Worm (Caenorhabditis elegans) whole organism, L2 larva: ENCODE results near the gene B0228.6.

Source experiments
- C34F6.9 ChIP-seq: fragments of 150-350 bp; optimal IDR thresholded peaks from 2 replicates; lab custom pipeline; 2014; ENCODE audit warnings: missing biosample characterization, missing genetic modification characterization
- R02D3.7 ChIP-seq: fragments of 150-350 bp; optimal IDR thresholded peaks from 2 replicates; lab custom pipeline; 2014; ENCODE audit warnings: missing biosample characterization, missing genetic modification characterization
- Y55F3AM.14 ChIP-seq: fragments of 200-800 bp; sonication (Bioruptor generic); optimal IDR thresholded peaks from 2 replicates; lab custom pipeline; 2018; ENCODE audit warnings: mild to moderate bottlenecking, missing genetic modification characterization, missing compliant biosample characterization
- alr-1 ChIP-seq: fragments of 150-350 bp; optimal IDR thresholded peaks from 2 replicates; lab custom pipeline; 2014; ENCODE audit warnings: missing biosample characterization, missing genetic modification characterization
- blmp-1 ChIP-seq: sonication (generic microtip); optimal IDR thresholded peaks from 2 replicates; lab custom pipeline; 2017; ENCODE audit warnings: missing genetic modification characterization, mild to moderate bottlenecking, missing compliant biosample characterization, antibody characterized with exemption, moderate library complexity; ENCODE audit not compliant: insufficient read depth
- ceh-16 ChIP-seq: fragments of 150-350 bp; optimal IDR thresholded peaks from 2 replicates; lab custom pipeline; 2014; ENCODE audit warnings: missing biosample characterization, missing genetic modification characterization
- ceh-82 ChIP-seq: fragments of 150-350 bp; optimal IDR thresholded peaks from 2 replicates; lab custom pipeline; 2014; ENCODE audit warnings: missing biosample characterization, missing genetic modification characterization
- dmd-4 ChIP-seq: sonication (generic microtip); optimal IDR thresholded peaks from 2 replicates; lab custom pipeline; 2017; ENCODE audit warnings: missing biosample characterization, missing genetic modification characterization
- egl-27 ChIP-seq: sonication (generic microtip); optimal IDR thresholded peaks from 3 replicates; lab custom pipeline; 2017; ENCODE audit warnings: missing biosample characterization, missing genetic modification reagents, missing genetic modification characterization
- elt-1 ChIP-seq: fragments of 150-350 bp; optimal IDR thresholded peaks from 2 replicates; lab custom pipeline; 2014; ENCODE audit warnings: missing biosample characterization, missing genetic modification characterization
- fos-1 ChIP-seq: fragments of 150-350 bp; optimal IDR thresholded peaks from 2 replicates; lab custom pipeline; 2014; ENCODE audit warnings: missing biosample characterization, missing genetic modification characterization
- gmeb-1 ChIP-seq: fragments of 150-350 bp; optimal IDR thresholded peaks from 2 replicates; lab custom pipeline; 2014; ENCODE audit warnings: missing biosample characterization, missing genetic modification characterization
- lin-11 ChIP-seq: fragments of 150-350 bp; sonication (generic microtip); optimal IDR thresholded peaks from 2 replicates; lab custom pipeline; 2014; ENCODE audit warnings: missing biosample characterization, missing genetic modification characterization, inconsistent platforms, mixed read lengths
- lsy-2 ChIP-seq, 2 experiments: fragments of 150-350 bp in 1 of 2; sonication (generic microtip) in 1 of 2; optimal IDR thresholded peaks; 2 replicates each; lab custom pipeline; 2014 to 2017; ENCODE audit warnings: missing biosample characterization in 2 of 2, missing genetic modification characterization in 2 of 2
- mab-5 ChIP-seq: fragments of 150-350 bp; optimal IDR thresholded peaks from 2 replicates; lab custom pipeline; 2014; ENCODE audit warnings: missing biosample characterization, missing genetic modification characterization
- mbf-1 ChIP-seq: sonication (generic microtip); optimal IDR thresholded peaks from 2 replicates; lab custom pipeline; 2017; ENCODE audit warnings: missing biosample characterization, missing genetic modification characterization
- nhr-10 ChIP-seq: sonication (generic microtip); optimal IDR thresholded peaks from 2 replicates; lab custom pipeline; 2017; ENCODE audit warnings: missing biosample characterization, missing genetic modification characterization
- nhr-11 ChIP-seq: fragments of 150-350 bp; optimal IDR thresholded peaks from 2 replicates; lab custom pipeline; 2014; ENCODE audit warnings: missing biosample characterization, missing genetic modification characterization
- nhr-12 ChIP-seq: fragments of 150-350 bp; optimal IDR thresholded peaks from 2 replicates; lab custom pipeline; 2014; ENCODE audit warnings: missing biosample characterization, missing genetic modification characterization
- nhr-21 ChIP-seq: fragments of 150-350 bp; optimal IDR thresholded peaks from 2 replicates; lab custom pipeline; 2014; ENCODE audit warnings: missing biosample characterization, missing genetic modification characterization
- nhr-23 ChIP-seq: fragments of 150-350 bp; optimal IDR thresholded peaks from 2 replicates; lab custom pipeline; 2014; ENCODE audit warnings: missing biosample characterization, missing genetic modification reagents, missing genetic modification characterization
- nhr-25 ChIP-seq: fragments of 150-350 bp; sonication (generic microtip); optimal IDR thresholded peaks from 3 replicates; lab custom pipeline; 2014; ENCODE audit warnings: missing biosample characterization, missing genetic modification characterization
- nhr-6 ChIP-seq: fragments of 150-350 bp; optimal IDR thresholded peaks from 2 replicates; lab custom pipeline; 2014; ENCODE audit warnings: missing biosample characterization, missing genetic modification characterization
- peb-1 ChIP-seq: fragments of 150-350 bp; optimal IDR thresholded peaks from 2 replicates; lab custom pipeline; 2014; ENCODE audit warnings: missing biosample characterization, missing genetic modification characterization
- sem-4 ChIP-seq: fragments of 150-350 bp; optimal IDR thresholded peaks from 2 replicates; lab custom pipeline; 2014; ENCODE audit warnings: missing biosample characterization, missing genetic modification reagents, missing genetic modification characterization
- sma-3 ChIP-seq: sonication (generic microtip); optimal IDR thresholded peaks from 2 replicates; lab custom pipeline; 2016; ENCODE audit warnings: missing genetic modification reagents, missing genetic modification characterization, missing compliant biosample characterization
- sma-9 ChIP-seq, 2 experiments: fragments of 150-350 bp in 1 of 2; sonication (generic microtip) in 1 of 2; optimal IDR thresholded peaks; 2 replicates each; lab custom pipeline; 2014 to 2016; ENCODE audit warnings: missing genetic modification characterization in 2 of 2, mild to moderate bottlenecking in 1 of 2, missing biosample characterization in 1 of 2, missing compliant biosample characterization in 1 of 2, missing genetic modification reagents in 1 of 2, moderate library complexity in 1 of 2
- snpc-4 ChIP-seq: fragments of 150-350 bp; optimal IDR thresholded peaks from 2 replicates; lab custom pipeline; 2014; ENCODE audit warnings: missing biosample characterization, missing genetic modification characterization
- unc-39 ChIP-seq: fragments of 150-350 bp; optimal IDR thresholded peaks from 2 replicates; lab custom pipeline; 2014; ENCODE audit warnings: missing biosample characterization, missing genetic modification characterization
- unc-55 ChIP-seq: fragments of 150-350 bp; sonication (generic microtip); optimal IDR thresholded peaks from 3 replicates; lab custom pipeline; 2014; ENCODE audit warnings: missing biosample characterization, missing genetic modification reagents, missing genetic modification characterization
- unc-62 ChIP-seq: fragments of 150-350 bp; optimal IDR thresholded peaks from 2 replicates; lab custom pipeline; 2014; ENCODE audit warnings: missing biosample characterization, missing genetic modification reagents, missing genetic modification characterization
- zag-1 ChIP-seq: fragments of 150-350 bp; optimal IDR thresholded peaks from 2 replicates; lab custom pipeline; 2014; ENCODE audit warnings: missing biosample characterization, missing genetic modification characterization
- ztf-1 ChIP-seq: fragments of 200-800 bp; sonication (Bioruptor generic); conservative IDR thresholded peaks from 2 replicates; pipeline ENCODE4 v1.3.6; 2022; ENCODE audit warnings: missing genetic modification characterization, missing compliant biosample characterization
- ztf-11 ChIP-seq: sonication (generic microtip); optimal IDR thresholded peaks from 2 replicates; lab custom pipeline; 2017; ENCODE audit warnings: missing biosample characterization, missing genetic modification characterization
- ztf-4 ChIP-seq: fragments of 150-350 bp; optimal IDR thresholded peaks from 2 replicates; lab custom pipeline; 2014; ENCODE audit warnings: missing biosample characterization, missing genetic modification characterization

Gene B0228.6

DNA sequence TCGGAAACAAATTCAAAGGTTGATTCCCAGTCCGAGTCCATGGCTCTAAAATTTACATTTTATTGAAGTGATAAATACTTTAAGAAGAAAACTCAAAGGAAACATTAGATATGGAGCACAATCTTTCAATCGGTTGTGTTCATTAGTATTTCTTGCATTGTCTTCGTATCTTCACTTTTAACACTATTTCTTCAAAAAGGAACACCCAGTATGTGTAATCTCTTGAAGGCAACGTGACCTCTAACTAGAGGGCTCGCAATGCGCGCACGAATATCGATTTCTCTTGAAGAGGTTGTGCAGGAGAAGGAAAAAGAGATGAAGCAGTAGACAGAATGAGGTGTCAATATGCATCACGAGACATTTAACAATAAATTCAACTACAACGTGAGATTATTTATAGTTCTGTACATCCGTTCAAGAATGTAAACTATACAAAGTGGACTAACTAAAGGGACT lies at the start of gene B0228.6, which contains the start of gene B0228.1:
Gene B0228.6 (minus strand): TSS at position 51 of the 456 bp plus-strand sequence.
Gene B0228.1 (plus strand): TSS at position 228 of the 456 bp plus-strand sequence.
- peak in 1 of 2 experiments; percentile 38 for TF ChIP-seq lsy-2 (tag; optimal IDR thresholded peaks at IDR 0.05; lab: Kevin White, UChicago)
- peak; percentile 76 for TF ChIP-seq C34F6.9 (tag; lab: Kevin White, UChicago)
- TF ChIP-seq blmp-1 (tag; lab: Kevin White, UChicago) = no peak

DNA sequence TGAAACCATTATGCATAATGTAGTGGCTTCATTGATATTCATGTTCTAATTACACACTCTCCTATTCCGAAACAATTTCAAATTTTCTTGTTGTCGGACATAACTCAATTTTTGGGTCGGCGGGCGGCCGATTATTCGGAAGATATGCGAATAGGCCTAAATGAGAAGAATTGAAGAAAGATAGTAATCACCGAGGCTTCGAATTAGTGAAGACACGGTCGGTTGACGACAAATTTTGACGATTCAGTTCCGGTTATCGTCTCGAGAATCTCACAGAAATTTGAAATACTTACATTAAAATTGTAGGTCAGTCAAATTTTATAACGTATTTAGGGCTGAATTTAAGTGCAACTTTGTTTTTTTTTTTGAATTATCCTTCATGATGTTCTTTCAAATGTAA lies 48.2 kb upstream of the B0228.6 start:
- TF ChIP-seq nhr-10 (tag; lab: Kevin White, UChicago) (no peak), ceh-16 (tag; lab: Kevin White, UChicago) (peak; percentile 85), elt-1 (tag; lab: Kevin White, UChicago) (peak; percentile 17), sma-3 (GFP tag; lab: Kevin White, UChicago) (no peak), nhr-25 (tag; lab: Kevin White, UChicago) (peak; percentile 8)

DNA sequence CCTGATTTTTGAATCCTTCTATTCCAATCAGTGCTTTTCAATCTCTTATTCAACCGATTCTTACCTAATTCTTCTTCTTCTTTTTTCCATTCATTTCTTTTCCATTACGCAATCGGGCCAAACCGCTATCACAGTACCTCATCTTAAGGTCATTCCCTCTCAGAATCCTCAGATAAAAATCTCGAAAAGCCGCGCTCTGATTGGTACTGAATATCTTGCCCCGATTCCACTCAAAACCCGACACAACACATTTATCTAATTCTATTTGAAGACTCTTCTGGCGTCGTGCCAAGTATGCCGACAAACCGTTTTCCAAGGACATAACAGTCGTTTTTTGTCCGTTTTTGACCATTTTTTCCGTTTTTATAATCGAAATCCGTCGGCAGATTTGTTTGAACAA lies 46.9 kb upstream of the B0228.6 start:
- no peak for TF ChIP-seq blmp-1 (tag; lab: Kevin White, UChicago)
- TF ChIP-seq elt-1 (tag; lab: Kevin White, UChicago) = peak; percentile 82
- TF ChIP-seq Y55F3AM.14 = no peak
- no peak for TF ChIP-seq nhr-11 (tag; lab: Kevin White, UChicago)
- TF ChIP-seq gmeb-1 (tag; lab: Kevin White, UChicago) = no peak
- TF ChIP-seq fos-1 = no peak
- TF ChIP-seq sma-9 (GFP tag; optimal IDR thresholded peaks at IDR 0.05; lab: Kevin White, UChicago) = peak; percentile 51
- no peak for TF ChIP-seq sma-9 (tag; optimal IDR thresholded peaks at IDR 0.05; lab: Kevin White, UChicago)
- peak; percentile 3 for TF ChIP-seq egl-27 (tag; lab: Kevin White, UChicago)
- TF ChIP-seq mab-5 (tag; lab: Kevin White, UChicago) = no peak
- no peak for TF ChIP-seq ztf-4 (tag; lab: Kevin White, UChicago)
- no peak for TF ChIP-seq unc-55 (GFP tag; lab: Kevin White, UChicago)
- no peak for TF ChIP-seq sma-3 (GFP tag; lab: Kevin White, UChicago)
- no peak for TF ChIP-seq ztf-11 (tag; lab: Kevin White, UChicago)
- TF ChIP-seq ceh-16 (tag; lab: Kevin White, UChicago) = peak; percentile 98
- no peak for TF ChIP-seq nhr-6 (tag; lab: Kevin White, UChicago)
- TF ChIP-seq sem-4 = no peak
- no peak for TF ChIP-seq dmd-4 (tag; lab: Kevin White, UChicago)
- no peak for TF ChIP-seq nhr-21 (tag; lab: Kevin White, UChicago)
- TF ChIP-seq peb-1 (tag; lab: Kevin White, UChicago) = no peak
- TF ChIP-seq lin-11 = no peak
- TF ChIP-seq snpc-4 = no peak
- no peak for TF ChIP-seq nhr-12
- TF ChIP-seq unc-62 = no peak
- no peak for TF ChIP-seq mbf-1 (tag; lab: Kevin White, UChicago)
- no peak for TF ChIP-seq R02D3.7
- TF ChIP-seq nhr-25 (tag; lab: Kevin White, UChicago) = peak; percentile 16
- TF ChIP-seq zag-1 (tag; lab: Kevin White, UChicago) = no peak

- TF ChIP-seq fos-1 (peak; percentile 17), dmd-4 (tag; lab: Kevin White, UChicago) (no peak)
- TF ChIP-seq, all 48 proteins: peak for 1
Observed at ce11 chrII:7801255-7801654, 46.3 kb upstream of the B0228.6 start.

DNA sequence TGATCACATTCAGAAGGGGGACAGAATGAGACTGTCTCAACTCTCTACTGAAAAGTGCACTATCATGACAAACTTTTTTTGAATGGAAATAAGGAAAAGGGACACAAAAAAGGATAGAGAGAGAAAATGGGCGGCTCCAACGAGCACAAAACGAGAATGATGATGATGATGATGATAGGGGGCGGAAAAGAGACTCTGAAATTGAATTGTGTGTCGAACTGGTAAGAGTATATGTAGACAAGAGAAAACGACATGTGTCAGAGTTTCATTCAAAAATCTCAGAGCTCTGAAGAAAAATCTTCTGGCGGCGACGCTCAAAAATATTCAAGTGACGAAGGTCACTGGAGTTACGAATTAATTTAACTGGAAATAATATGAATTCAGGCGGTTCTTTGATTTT lies 40.3 kb upstream of the B0228.6 start:
- no peak for TF ChIP-seq ztf-1 (GFP tag; lab: Robert Waterston, UW)
- TF ChIP-seq unc-55 (GFP tag; lab: Kevin White, UChicago) = no peak

DNA sequence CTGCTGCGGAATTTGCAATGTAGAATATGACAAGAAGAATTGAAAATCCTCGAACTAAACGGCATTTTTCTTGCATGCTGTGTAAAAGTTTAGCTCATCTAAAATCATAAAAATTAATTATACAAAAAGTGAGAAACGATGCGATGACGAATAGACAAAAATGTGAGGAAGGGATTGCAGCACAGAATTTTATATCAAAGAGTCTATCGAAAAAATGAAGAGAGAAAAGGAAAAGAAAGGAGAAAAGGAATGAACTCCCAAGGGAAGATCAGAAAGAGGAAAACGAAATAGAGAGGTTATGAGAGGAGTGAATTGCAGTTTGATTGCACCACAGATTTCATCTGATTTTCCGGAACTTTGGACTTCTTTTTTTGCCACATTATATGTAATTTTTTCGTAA lies 39.3 kb upstream of the B0228.6 start, which contains the start of gene glr-4:
Gene glr-4 (minus strand): TSS at position 101 of the 400 bp plus-strand sequence.
- TF ChIP-seq alr-1 (tag; lab: Kevin White, UChicago) (no peak), C34F6.9 (tag; lab: Kevin White, UChicago) (no peak), ztf-1 (GFP tag; lab: Robert Waterston, UW) (no peak), lin-11 (no peak), nhr-11 (tag; lab: Kevin White, UChicago) (no peak), nhr-23 (tag; lab: Kevin White, UChicago) (no peak), nhr-25 (tag; lab: Kevin White, UChicago) (no peak), ztf-11 (tag; lab: Kevin White, UChicago) (no peak), R02D3.7 (no peak), ceh-16 (tag; lab: Kevin White, UChicago) (no peak), ceh-82 (tag; lab: Kevin White, UChicago) (no peak), nhr-12 (no peak), lsy-2 (tag; optimal IDR thresholded peaks at IDR 0.05; lab: Kevin White, UChicago) (no peak), unc-39 (tag; lab: Kevin White, UChicago) (no peak), blmp-1 (tag; lab: Kevin White, UChicago) (no peak)
